Worm (Caenorhabditis elegans): ENCODE data around the gene C25G6.1.

ce11 chrX:1238803-1239202 is 31.9 kb upstream of the C25G6.1 start, which contains the start of gene C25G6.3:
- TF ChIP-seq ceh-13 (GFP tag; optimal IDR thresholded peaks at IDR 0.05) = no peak
- no peak for TF ChIP-seq F13C5.2 (tag; optimal IDR thresholded peaks at IDR 0.05)
- TF ChIP-seq ama-1 (optimal IDR thresholded peaks at IDR 0.05) = no peak
- TF ChIP-seq aly-1 (tag; optimal IDR thresholded peaks at IDR 0.05) = no peak
- TF ChIP-seq tbx-37 (GFP tag; conservative IDR thresholded peaks at IDR 0.05) = no peak
- no peak for TF ChIP-seq tbx-11 (GFP tag; IDR thresholded peaks at IDR 0.05)
- TF ChIP-seq ets-7 (tag; optimal IDR thresholded peaks at IDR 0.05) = no peak
- TF ChIP-seq flt-1 (GFP tag; IDR thresholded peaks at IDR 0.05) = no peak
- TF ChIP-seq sea-1 (GFP tag; conservative IDR thresholded peaks at IDR 0.05) = no peak
- TF ChIP-seq hmg-4 (GFP tag; optimal IDR thresholded peaks at IDR 0.05) = no peak

Data from whole organism, early embryonic.